Fruit fly (Drosophila melanogaster): ENCODE data around the gene CG17982.

The CG17982 gene

dm6 chrX:8101479-8102198 lies 42.0 kb downstream of the CG17982 start, which contains the start of gene CG2258:
TSS of gene CG2258 (minus strand) at chrX:8102095.
- peak; percentile 92 for TF ChIP-seq acj6 (GFP tag; optimal IDR thresholded peaks at IDR 0.05)
- peak; percentile 90 for TF ChIP-seq Sox14 (GFP tag; optimal IDR thresholded peaks at IDR 0.05)
- peak; percentile 84 for TF ChIP-seq CG4318 (GFP tag; optimal IDR thresholded peaks at IDR 0.05)
- TF ChIP-seq Gug (GFP tag; IDR thresholded peaks at IDR 0.05) = peak; percentile 95
- peak; percentile 89 for TF ChIP-seq CG1621 (tag; optimal IDR thresholded peaks at IDR 0.05)
- TF ChIP-seq Hr38 (GFP tag; optimal IDR thresholded peaks at IDR 0.05) = peak; percentile 71
- peak; percentile 94 for TF ChIP-seq pdm3 (GFP tag; optimal IDR thresholded peaks at IDR 0.05)
- peak; percentile 87 for TF ChIP-seq CG3032 (tag; optimal IDR thresholded peaks at IDR 0.05)
- peak; percentile 95 for TF ChIP-seq CG6163 (GFP tag; IDR thresholded peaks at IDR 0.05)
- TF ChIP-seq Eip93F (GFP tag; optimal IDR thresholded peaks at IDR 0.05) = no peak
- peak; percentile 94 for TF ChIP-seq OdsH (GFP tag; optimal IDR thresholded peaks at IDR 0.05)
- peak; percentile 97 for TF ChIP-seq CG15336 (GFP tag; IDR thresholded peaks at IDR 0.05)
- TF ChIP-seq fd85E (GFP tag; optimal IDR thresholded peaks at IDR 0.05) = peak; percentile 54
- no peak for TF ChIP-seq CG6854 (GFP tag; optimal IDR thresholded peaks at IDR 0.05)
- peak; percentile 86 for TF ChIP-seq dac (GFP tag; optimal IDR thresholded peaks at IDR 0.05)
- TF ChIP-seq eg (GFP tag; IDR thresholded peaks at IDR 0.05) = peak; percentile 98
- peak; percentile 90 for TF ChIP-seq achi (GFP tag; optimal IDR thresholded peaks at IDR 0.05)
- TF ChIP-seq CG6276 (GFP tag; optimal IDR thresholded peaks at IDR 0.05) = peak; percentile 92
- peak; percentile 84 for TF ChIP-seq spab (GFP tag; optimal IDR thresholded peaks at IDR 0.05)
- TF ChIP-seq CG32006 (GFP tag; optimal IDR thresholded peaks at IDR 0.05) = peak; percentile 94
- TF ChIP-seq CG34406 (GFP tag; optimal IDR thresholded peaks at IDR 0.05) = peak; percentile 80
- TF ChIP-seq CG6792 (GFP tag; optimal IDR thresholded peaks at IDR 0.05) = peak; percentile 87
- TF ChIP-seq CG8119 (GFP tag; IDR thresholded peaks at IDR 0.05) = peak; percentile 97
- peak; percentile 93 for TF ChIP-seq CG11294 (GFP tag; IDR thresholded peaks at IDR 0.05)
- peak; percentile 74 for TF ChIP-seq lz (GFP tag; optimal IDR thresholded peaks at IDR 0.05)
- peak; percentile 82 for TF ChIP-seq Met (GFP tag; optimal IDR thresholded peaks at IDR 0.05)
- TF ChIP-seq Blimp-1 (GFP tag; optimal IDR thresholded peaks at IDR 0.05) = peak; percentile 24
- TF ChIP-seq CG16779 (tag; optimal IDR thresholded peaks at IDR 0.05) = peak; percentile 57
- TF ChIP-seq CG31627 (GFP tag; optimal IDR thresholded peaks at IDR 0.05) = peak; percentile 78
- peak; percentile 85 for TF ChIP-seq Hr4 (GFP tag; optimal IDR thresholded peaks at IDR 0.05)
- peak; percentile 90 for TF ChIP-seq CG10669 (GFP tag; optimal IDR thresholded peaks at IDR 0.05)
- TF ChIP-seq CG6808 (GFP tag; optimal IDR thresholded peaks at IDR 0.05) = peak; percentile 88
- peak; percentile 90 for TF ChIP-seq Lpt (GFP tag; optimal IDR thresholded peaks at IDR 0.05)
- peak; percentile 89 for TF ChIP-seq svp (GFP tag)
- peak; percentile 69 for TF ChIP-seq CG11902 (GFP tag; optimal IDR thresholded peaks at IDR 0.05)
- peak; percentile 93 for TF ChIP-seq net (GFP tag; optimal IDR thresholded peaks at IDR 0.05)
- TF ChIP-seq topi (GFP tag; optimal IDR thresholded peaks at IDR 0.05) = peak; percentile 83
- TF ChIP-seq CG9139 (GFP tag; optimal IDR thresholded peaks at IDR 0.05) = peak; percentile 75
- peak; percentile 92 for TF ChIP-seq CG3919 (GFP tag; optimal IDR thresholded peaks at IDR 0.05)
- TF ChIP-seq vri (GFP tag; optimal IDR thresholded peaks at IDR 0.05) = peak; percentile 61
- no peak for TF ChIP-seq Smox (GFP tag; optimal IDR thresholded peaks at IDR 0.05)
- TF ChIP-seq Hr39 (GFP tag; optimal IDR thresholded peaks at IDR 0.05) = peak; percentile 75
- TF ChIP-seq cyc (GFP tag; optimal IDR thresholded peaks at IDR 0.05) = peak; percentile 75
- peak; percentile 43 for TF ChIP-seq Ets21C (GFP tag; optimal IDR thresholded peaks at IDR 0.05)
- TF ChIP-seq ss (GFP tag; optimal IDR thresholded peaks at IDR 0.05) = peak; percentile 86 to 93
- peak; percentile 97 for TF ChIP-seq Eip78C (GFP tag)
- TF ChIP-seq Ets96B (tag; optimal IDR thresholded peaks at IDR 0.05) = peak; percentile 90
- peak; percentile 80 for TF ChIP-seq esn (GFP tag; optimal IDR thresholded peaks at IDR 0.05)
- TF ChIP-seq Eip75B (GFP tag; optimal IDR thresholded peaks at IDR 0.05) = peak; percentile 60
- peak; percentile 82 to 88 for TF ChIP-seq salr (GFP tag; optimal IDR thresholded peaks at IDR 0.05)
- TF ChIP-seq CG10631 (GFP tag; optimal IDR thresholded peaks at IDR 0.05) = peak; percentile 91

Data from whole organism, prepupa.